Worm (Caenorhabditis elegans): ENCODE results near the gene C34F11.5.
"Not testable (repeated sequence)": the region's sequence is repeated elsewhere in the genome, so short reads cannot be mapped to it uniquely, and the experiment has no call there.

DNA sequence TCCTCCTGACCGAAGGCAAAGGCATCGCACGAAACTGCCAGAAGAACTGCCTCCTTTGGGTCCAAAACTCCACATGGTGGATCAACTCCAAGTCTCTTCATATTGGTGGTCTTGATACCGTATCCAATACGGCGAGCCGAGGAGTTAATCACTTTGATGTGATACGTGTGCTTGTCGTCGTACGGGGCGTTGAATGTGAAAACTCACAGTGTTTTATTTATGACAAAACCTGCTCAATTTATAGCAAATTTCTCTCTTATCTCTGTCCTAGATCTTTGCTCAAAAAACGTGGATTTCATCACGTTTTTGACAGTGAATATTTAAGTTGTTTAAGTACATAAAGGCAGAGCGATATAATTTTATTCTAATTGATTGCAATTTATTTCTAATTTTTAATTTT, 36.8 kb upstream of the C34F11.5 start, which contains the start of gene F58A6.9:
- TF ChIP-seq egl-18 (GFP tag; IDR thresholded peaks at IDR 0.05); ama-1 (optimal IDR thresholded peaks at IDR 0.05); ama-1 (GFP tag; optimal IDR thresholded peaks at IDR 0.05); mes-4 (tag; optimal IDR thresholded peaks at IDR 0.05); unc-62 (GFP tag; optimal IDR thresholded peaks at IDR 0.05); F22D6.2 (tag; optimal IDR thresholded peaks at IDR 0.05); repo-1 (tag; optimal IDR thresholded peaks at IDR 0.05); B0035.1 (tag; optimal IDR thresholded peaks at IDR 0.05); let-526 (GFP tag; IDR thresholded peaks at IDR 0.05); ekl-4 (GFP tag; IDR thresholded peaks at IDR 0.05); attf-6 (GFP tag; IDR thresholded peaks at IDR 0.05); lin-35 (GFP tag; optimal IDR thresholded peaks at IDR 0.05): not testable (repeated sequence)
